Fruit fly (Drosophila melanogaster) whole organism, adult: ENCODE data around the gene Ctl1.

Experiments used
- CG11617 ChIP-seq: fragments of 200-800 bp; sonication (Bioruptor generic); optimal IDR thresholded peaks from 2 replicates; lab custom pipeline; 2017; ENCODE audit warnings: mild to moderate bottlenecking, missing biosample characterization, missing genetic modification reagents, missing genetic modification characterization
- CG12768 ChIP-seq: fragments of 200-800 bp; sonication (Bioruptor generic); optimal IDR thresholded peaks from 2 replicates; lab custom pipeline; 2017; ENCODE audit warnings: missing biosample characterization, missing genetic modification characterization, mild to moderate bottlenecking, moderate library complexity, missing genetic modification reagents
- CG14711 ChIP-seq: fragments of 200-800 bp; sonication (Bioruptor generic); optimal IDR thresholded peaks from 2 replicates; lab custom pipeline; 2018; ENCODE audit warnings: missing biosample characterization, mild to moderate bottlenecking, missing genetic modification characterization, moderate library complexity
- CG1620 ChIP-seq: fragments of 200-800 bp; sonication (Bioruptor generic); optimal IDR thresholded peaks from 2 replicates; lab custom pipeline; 2016; ENCODE audit warnings: missing biosample characterization, missing genetic modification characterization
- CG33017 ChIP-seq: fragments of 200-800 bp; sonication (Bioruptor generic); optimal IDR thresholded peaks from 2 replicates; lab custom pipeline; 2018; ENCODE audit warnings: missing biosample characterization, mild to moderate bottlenecking, missing genetic modification characterization, moderate library complexity
- CG5204 ChIP-seq: fragments of 200-800 bp; sonication (Bioruptor generic); optimal IDR thresholded peaks from 2 replicates; lab custom pipeline; 2016; ENCODE audit warnings: missing biosample characterization, missing genetic modification characterization
- CG7045 ChIP-seq: fragments of 200-800 bp; sonication (Bioruptor generic); optimal IDR thresholded peaks from 2 replicates; lab custom pipeline; 2017; ENCODE audit warnings: missing biosample characterization, mild to moderate bottlenecking, missing genetic modification characterization
- CG7101 ChIP-seq: fragments of 200-800 bp; sonication (Bioruptor generic); optimal IDR thresholded peaks from 2 replicates; lab custom pipeline; 2018; ENCODE audit warnings: missing biosample characterization, mild to moderate bottlenecking, missing genetic modification characterization, moderate library complexity
- Clk ChIP-seq: fragments of 200-800 bp; sonication (Bioruptor generic); optimal IDR thresholded peaks from 2 replicates; lab custom pipeline; 2017; ENCODE audit warnings: missing biosample characterization, missing genetic modification characterization
- Crg-1 ChIP-seq: fragments of 200-800 bp; sonication (Bioruptor generic); optimal IDR thresholded peaks from 2 replicates; lab custom pipeline; 2016; ENCODE audit warnings: missing biosample characterization, missing genetic modification characterization
- Hr96 ChIP-seq: fragments of 200-800 bp; sonication (Bioruptor generic); optimal IDR thresholded peaks from 2 replicates; lab custom pipeline; 2016; ENCODE audit warnings: missing biosample characterization, missing genetic modification characterization
- Mnt ChIP-seq: fragments of 200-800 bp; sonication (Bioruptor generic); optimal IDR thresholded peaks from 2 replicates; lab custom pipeline; 2016; ENCODE audit warnings: missing biosample characterization, mild to moderate bottlenecking, missing genetic modification characterization
- bab1 ChIP-seq: fragments of 200-800 bp; sonication (Bioruptor generic); optimal IDR thresholded peaks from 3 replicates; lab custom pipeline; 2019; ENCODE audit warnings: missing biosample characterization, mild to moderate bottlenecking, missing genetic modification characterization, moderate library complexity
- cic ChIP-seq: fragments of 200-800 bp; sonication (Bioruptor generic); optimal IDR thresholded peaks from 2 replicates; lab custom pipeline; 2017; ENCODE audit warnings: missing biosample characterization, mild to moderate bottlenecking, missing genetic modification characterization, moderate library complexity
- cnc ChIP-seq, 2 experiments: fragments of >200 bp; optimal IDR thresholded peaks; 2 replicates each; lab custom pipeline; 2017
- kay ChIP-seq: fragments of 200-800 bp; sonication (Bioruptor generic); peaks from one replicate; lab custom pipeline; 2016; ENCODE audit warnings: missing biosample characterization, missing genetic modification characterization, borderline replicate concordance
- ovo ChIP-seq: fragments of 200-800 bp; sonication (Bioruptor generic); optimal IDR thresholded peaks from 2 replicates; lab custom pipeline; 2016; ENCODE audit warnings: missing biosample characterization, missing genetic modification characterization
- pad ChIP-seq: fragments of 200-800 bp; sonication (Bioruptor generic); optimal IDR thresholded peaks from 3 replicates; lab custom pipeline; 2017; ENCODE audit warnings: missing biosample characterization, missing genetic modification characterization, mild to moderate bottlenecking, moderate library complexity, missing genetic modification reagents
- tj ChIP-seq: fragments of 200-800 bp; sonication (Bioruptor generic); optimal IDR thresholded peaks from 3 replicates; lab custom pipeline; 2017; ENCODE audit warnings: missing biosample characterization, mild to moderate bottlenecking, missing genetic modification characterization, moderate library complexity
- toe ChIP-seq: fragments of 200-800 bp; sonication (Bioruptor generic); optimal IDR thresholded peaks from 2 replicates; lab custom pipeline; 2016; ENCODE audit warnings: missing biosample characterization, missing genetic modification characterization

Gene Ctl1

dm6 chr3L:4277796-4278195, at the start of gene Ctl1:
TSS of gene Ctl1 (plus strand) at chr3L:4277962.
- TF ChIP-seq tj (GFP tag; lab: Kevin White, UChicago) (no peak), Crg-1 (GFP tag; lab: Kevin White, UChicago) (no peak), CG33017 (tag; lab: Kevin White, UChicago) (no peak), cnc (optimal IDR thresholded peaks at IDR 0.05; lab: Kevin White, UChicago) (no peak), bab1 (GFP tag; lab: Kevin White, UChicago) (peak; percentile 23)

- TF ChIP-seq CG14711 (tag; lab: Kevin White, UChicago): peak; percentile 65
- TF ChIP-seq CG7101: peak; percentile 81
- peak; percentile 53 for TF ChIP-seq pad
- peak; percentile 85 for TF ChIP-seq CG33017 (tag; lab: Kevin White, UChicago)
- TF ChIP-seq ovo (GFP tag; lab: Kevin White, UChicago): no peak
- TF ChIP-seq tj (GFP tag; lab: Kevin White, UChicago): peak; percentile 47
- TF ChIP-seq bab1 (GFP tag; lab: Kevin White, UChicago): peak; percentile 27
- peak; percentile 26 for TF ChIP-seq cic
- peak; percentile 86 for TF ChIP-seq CG5204 (GFP tag; lab: Kevin White, UChicago)
- peak; percentile 91 for TF ChIP-seq CG12768
- TF ChIP-seq Mnt (GFP tag; lab: Kevin White, UChicago): no peak
- TF ChIP-seq CG1620 (GFP tag; lab: Kevin White, UChicago): peak; percentile 54
- no peak for TF ChIP-seq cnc (optimal IDR thresholded peaks at IDR 0.05; lab: Kevin White, UChicago)
- peak; percentile 60 for TF ChIP-seq CG11617 (GFP tag; lab: Kevin White, UChicago)
- peak; percentile 79 for TF ChIP-seq Hr96
- peak; percentile 73 for TF ChIP-seq Clk (GFP tag; lab: Kevin White, UChicago)
- TF ChIP-seq CG7045 (GFP tag; lab: Kevin White, UChicago): peak; percentile 85
- TF ChIP-seq Crg-1 (GFP tag; lab: Kevin White, UChicago): no peak
- TF ChIP-seq kay: no peak
- peak; percentile 86 for TF ChIP-seq toe (GFP tag; lab: Kevin White, UChicago)
Observed at dm6 chr3L:4228187-4228836, 49.5 kb upstream of the Ctl1 start.

dm6 chr3L:4229365-4229967, 48.3 kb upstream of the Ctl1 start:
- TF ChIP-seq cnc (optimal IDR thresholded peaks at IDR 0.05; lab: Kevin White, UChicago) (no peak), CG1620 (GFP tag; lab: Kevin White, UChicago) (no peak), CG33017 (tag; lab: Kevin White, UChicago) (no peak), bab1 (GFP tag; lab: Kevin White, UChicago) (no peak), cic (no peak)

dm6 chr3L:4230357-4230901, 47.3 kb upstream of the Ctl1 start:
- peak; percentile 12 for TF ChIP-seq pad
- TF ChIP-seq CG7101: peak; percentile 4
- no peak for TF ChIP-seq CG12768
- peak; percentile 43 for TF ChIP-seq Hr96
- no peak for TF ChIP-seq CG7045 (GFP tag; lab: Kevin White, UChicago)
- TF ChIP-seq toe (GFP tag; lab: Kevin White, UChicago): no peak
- peak; percentile 2 for TF ChIP-seq bab1 (GFP tag; lab: Kevin White, UChicago)
- TF ChIP-seq tj (GFP tag; lab: Kevin White, UChicago): peak; percentile 3
- no peak for TF ChIP-seq Clk (GFP tag; lab: Kevin White, UChicago)

dm6 chr3L:4231401-4232014, 46.3 kb upstream of the Ctl1 start:
- no peak for TF ChIP-seq cic
- TF ChIP-seq Crg-1 (GFP tag; lab: Kevin White, UChicago): no peak
- no peak for TF ChIP-seq CG11617 (GFP tag; lab: Kevin White, UChicago)
- no peak for TF ChIP-seq Mnt (GFP tag; lab: Kevin White, UChicago)
- TF ChIP-seq CG1620 (GFP tag; lab: Kevin White, UChicago): no peak
- TF ChIP-seq ovo (GFP tag; lab: Kevin White, UChicago): no peak
- TF ChIP-seq bab1 (GFP tag; lab: Kevin White, UChicago): no peak
- TF ChIP-seq Hr96: no peak
- TF ChIP-seq toe (GFP tag; lab: Kevin White, UChicago): no peak
- no peak for TF ChIP-seq CG5204 (GFP tag; lab: Kevin White, UChicago)
- TF ChIP-seq Clk (GFP tag; lab: Kevin White, UChicago): no peak

- no peak for TF ChIP-seq Mnt (GFP tag; lab: Kevin White, UChicago)
- TF ChIP-seq tj (GFP tag; lab: Kevin White, UChicago): peak; percentile 89
Observed at dm6 chr3L:4232227-4232626, 45.5 kb upstream of the Ctl1 start.
